Fruit fly (Drosophila melanogaster) whole organism, adult: Measurements from ENCODE around the gene CG33253.

Source experiments
- CG14711 ChIP-seq: fragments of 200-800 bp; sonication (Bioruptor generic); optimal IDR thresholded peaks from 2 replicates; lab custom pipeline; 2018; ENCODE audit warnings: missing biosample characterization, mild to moderate bottlenecking, missing genetic modification characterization, moderate library complexity
- CG33017 ChIP-seq: fragments of 200-800 bp; sonication (Bioruptor generic); optimal IDR thresholded peaks from 2 replicates; lab custom pipeline; 2018; ENCODE audit warnings: missing biosample characterization, mild to moderate bottlenecking, missing genetic modification characterization, moderate library complexity
- CG5204 ChIP-seq: fragments of 200-800 bp; sonication (Bioruptor generic); optimal IDR thresholded peaks from 2 replicates; lab custom pipeline; 2016; ENCODE audit warnings: missing biosample characterization, missing genetic modification characterization
- CG7101 ChIP-seq: fragments of 200-800 bp; sonication (Bioruptor generic); optimal IDR thresholded peaks from 2 replicates; lab custom pipeline; 2018; ENCODE audit warnings: missing biosample characterization, mild to moderate bottlenecking, missing genetic modification characterization, moderate library complexity
- cic ChIP-seq: fragments of 200-800 bp; sonication (Bioruptor generic); optimal IDR thresholded peaks from 2 replicates; lab custom pipeline; 2017; ENCODE audit warnings: missing biosample characterization, mild to moderate bottlenecking, missing genetic modification characterization, moderate library complexity

dm6 chrX:19152570-19153287 is 30.5 kb upstream of the CG33253 start:
- peak; percentile 74 for TF ChIP-seq CG7101 (tag; lab: Kevin White, UChicago)
- peak; percentile 72 for TF ChIP-seq CG5204 (GFP tag; lab: Kevin White, UChicago)
- TF ChIP-seq CG14711 (tag; lab: Kevin White, UChicago), result peak; percentile 76
- TF ChIP-seq cic (GFP tag; lab: Kevin White, UChicago), result no peak
- TF ChIP-seq CG33017 (tag; lab: Kevin White, UChicago), result peak; percentile 45
